Fruit fly (Drosophila melanogaster) whole organism, embryonic: Measurements from ENCODE around the gene Tim17b1.

ENCODE experiments used
- B-H1 ChIP-seq: fragments of 200-800 bp; sonication (Bioruptor generic); IDR thresholded peaks from 3 replicates; pipeline ENCODE4 v1.3.6; 2022; ENCODE audit warnings: missing biosample characterization, missing genetic modification characterization
- CG10959 ChIP-seq: fragments of 200-800 bp; sonication (Bioruptor generic); IDR thresholded peaks from 2 replicates; pipeline ENCODE4 v1.3.6; 2022; ENCODE audit warnings: missing biosample characterization, missing genetic modification characterization
- CG12744 ChIP-seq: fragments of 200-800 bp; sonication (Bioruptor generic); optimal IDR thresholded peaks from 2 replicates; lab custom pipeline; 2016; ENCODE audit warnings: missing biosample characterization, missing genetic modification characterization
- CG15073 ChIP-seq: fragments of 200-800 bp; sonication (Bioruptor generic); optimal IDR thresholded peaks from 2 replicates; lab custom pipeline; 2016; ENCODE audit warnings: missing biosample characterization, missing genetic modification characterization
- CG16779 ChIP-seq: fragments of 200-800 bp; sonication (Bioruptor generic); IDR thresholded peaks from 2 replicates; pipeline ENCODE4 v1.3.6; 2022; ENCODE audit warnings: missing biosample characterization, missing genetic modification characterization
- CG16863 ChIP-seq: fragments of 200-800 bp; sonication (Bioruptor generic); optimal IDR thresholded peaks from 3 replicates; lab custom pipeline; 2016; ENCODE audit warnings: missing biosample characterization, missing genetic modification characterization
- CG18476 ChIP-seq: fragments of 200-800 bp; sonication (Bioruptor generic); optimal IDR thresholded peaks from 2 replicates; lab custom pipeline; 2016; ENCODE audit warnings: missing biosample characterization, mild to moderate bottlenecking, missing genetic modification characterization
- CG18764 ChIP-seq: fragments of 200-800 bp; sonication (Bioruptor generic); optimal IDR thresholded peaks from 3 replicates; lab custom pipeline; 2016; ENCODE audit warnings: missing biosample characterization, missing genetic modification characterization
- CG2199 ChIP-seq: fragments of 200-800 bp; sonication (Bioruptor generic); IDR thresholded peaks from 3 replicates; pipeline ENCODE4 v1.3.6; 2022; ENCODE audit warnings: missing biosample characterization, missing genetic modification characterization
- CG2202 ChIP-seq: fragments of 200-800 bp; sonication (Bioruptor generic); optimal IDR thresholded peaks from 2 replicates; lab custom pipeline; 2018; ENCODE audit warnings: missing biosample characterization, mild to moderate bottlenecking, missing genetic modification characterization
- CG32532 ChIP-seq: fragments of 200-800 bp; sonication (Bioruptor generic); IDR thresholded peaks from 2 replicates; pipeline ENCODE4 v1.3.6; 2022; ENCODE audit warnings: missing biosample characterization, missing genetic modification characterization
- CG32772 ChIP-seq: fragments of 200-800 bp; sonication (Bioruptor generic); IDR thresholded peaks from 2 replicates; pipeline ENCODE4 v1.3.6; 2022; ENCODE audit warnings: missing biosample characterization, missing genetic modification characterization
- CG5953 ChIP-seq: fragments of 200-800 bp; sonication (Bioruptor generic); IDR thresholded peaks from 2 replicates; pipeline ENCODE4 v1.3.6; 2022; ENCODE audit warnings: missing biosample characterization, missing genetic modification characterization
- CG6175 ChIP-seq: fragments of 200-800 bp; sonication (Bioruptor generic); IDR thresholded peaks from 3 replicates; pipeline ENCODE4 v1.3.6; 2022; ENCODE audit warnings: missing biosample characterization, missing genetic modification characterization
- CG7271 ChIP-seq: fragments of 200-800 bp; sonication (Bioruptor generic); optimal IDR thresholded peaks from 2 replicates; lab custom pipeline; 2018; ENCODE audit warnings: missing biosample characterization, mild to moderate bottlenecking, missing genetic modification characterization, moderate library complexity
- CG7556 ChIP-seq: fragments of 200-800 bp; sonication (Bioruptor generic); optimal IDR thresholded peaks from 2 replicates; lab custom pipeline; 2017; ENCODE audit warnings: missing biosample characterization, mild to moderate bottlenecking, missing genetic modification characterization
- CG9817 ChIP-seq: fragments of 200-800 bp; sonication (Bioruptor generic); optimal IDR thresholded peaks from 2 replicates; lab custom pipeline; 2018; ENCODE audit warnings: missing biosample characterization, mild to moderate bottlenecking, missing genetic modification characterization, moderate library complexity
- Dad ChIP-seq: fragments of 200-800 bp; sonication (Bioruptor generic); optimal IDR thresholded peaks from 3 replicates; lab custom pipeline; 2016; ENCODE audit warnings: missing biosample characterization, missing genetic modification characterization
- E2f2 ChIP-seq: fragments of 200-800 bp; sonication (Bioruptor generic); IDR thresholded peaks from 2 replicates; pipeline ENCODE4 v1.3.6; 2022; ENCODE audit warnings: missing biosample characterization, missing genetic modification characterization
- Gug ChIP-seq: fragments of 200-800 bp; sonication (Bioruptor generic); IDR thresholded peaks from 4 replicates; pipeline ENCODE4 v1.3.6; 2022; ENCODE audit warnings: missing biosample characterization, missing genetic modification characterization
- Hsf ChIP-seq: fragments of 200-800 bp; sonication (Bioruptor generic); optimal IDR thresholded peaks from 3 replicates; lab custom pipeline; 2016; ENCODE audit warnings: missing biosample characterization, missing genetic modification characterization
- Lpt ChIP-seq: fragments of >200 bp; optimal IDR thresholded peaks from 2 replicates; lab custom pipeline; 2018; ENCODE audit warnings: missing biosample characterization, missing genetic modification characterization
- NfI ChIP-seq: fragments of 200-800 bp; sonication (Bioruptor generic); optimal IDR thresholded peaks from 3 replicates; lab custom pipeline; 2018; ENCODE audit warnings: missing biosample characterization, mild to moderate bottlenecking, missing genetic modification characterization, moderate library complexity
- Oaz ChIP-seq: fragments of 200-800 bp; sonication (Bioruptor generic); IDR thresholded peaks from 2 replicates; pipeline ENCODE4 v1.3.6; 2022; ENCODE audit warnings: missing biosample characterization, missing genetic modification characterization
- Rx ChIP-seq: fragments of 200-800 bp; sonication (Bioruptor generic); IDR thresholded peaks from 2 replicates; pipeline ENCODE4 v1.3.6; 2022; ENCODE audit warnings: missing biosample characterization, missing genetic modification characterization
- Tbp ChIP-seq: fragments of >200 bp; optimal IDR thresholded peaks from 2 replicates; lab custom pipeline; 2018; ENCODE audit warnings: missing biosample characterization, missing genetic modification characterization
- Trl ChIP-seq, 3 experiments: fragments of >200 bp in 2 of 3; fragments of 200-800 bp in 1 of 3; sonication (Bioruptor generic) in 1 of 3; optimal IDR thresholded peaks; 2 replicates in 1 of 3; 3 replicates in 2 of 3; lab custom pipeline; 2016 to 2017; ENCODE audit warnings: missing biosample characterization in 1 of 3, missing genetic modification characterization in 1 of 3
- Vsx1 ChIP-seq: fragments of 200-800 bp; sonication (Bioruptor generic); optimal IDR thresholded peaks from 2 replicates; lab custom pipeline; 2017; ENCODE audit warnings: missing biosample characterization, mild to moderate bottlenecking, missing genetic modification characterization, missing genetic modification reagents
- Xrp1 ChIP-seq: fragments of 200-800 bp; sonication (Bioruptor generic); IDR thresholded peaks from 2 replicates; pipeline ENCODE4 v1.3.6; 2022; ENCODE audit warnings: missing biosample characterization, missing genetic modification characterization
- ash1 ChIP-seq: fragments of 200-800 bp; sonication (Bioruptor generic); optimal IDR thresholded peaks from 2 replicates; lab custom pipeline; 2018; ENCODE audit warnings: missing biosample characterization, mild to moderate bottlenecking, missing genetic modification characterization
- cad ChIP-seq: fragments of >200 bp; optimal IDR thresholded peaks from 2 replicates; lab custom pipeline; 2017; ENCODE audit warnings: missing biosample characterization, missing genetic modification characterization
- chm ChIP-seq: fragments of 200-800 bp; sonication (Bioruptor generic); IDR thresholded peaks from 2 replicates; pipeline ENCODE4 v1.3.6; 2022; ENCODE audit warnings: missing biosample characterization, missing genetic modification characterization
- ci ChIP-seq: fragments of 200-800 bp; sonication (Bioruptor generic); IDR thresholded peaks from 3 replicates; pipeline ENCODE4 v1.3.6; 2022; ENCODE audit warnings: missing biosample characterization, missing genetic modification characterization
- gce ChIP-seq: fragments of 200-800 bp; sonication (Bioruptor generic); IDR thresholded peaks from 3 replicates; pipeline ENCODE4 v1.3.6; 2022; ENCODE audit warnings: missing biosample characterization, missing genetic modification characterization
- hbn ChIP-seq: fragments of 200-800 bp; sonication (Bioruptor generic); IDR thresholded peaks from 2 replicates; pipeline ENCODE4 v1.3.6; 2022; ENCODE audit warnings: missing biosample characterization, missing genetic modification characterization; ENCODE audit not compliant: partially characterized antibody
- hkb ChIP-seq, 2 experiments: fragments of 200-800 bp in 1 of 2; fragments of >200 bp in 1 of 2; sonication (Bioruptor generic) in 1 of 2; IDR thresholded peaks in 1 of 2; optimal IDR thresholded peaks in 1 of 2; 2 replicates each; pipeline versions ENCODE4 v1.3.6 to Lab custom; 2017 to 2022; ENCODE audit warnings: missing biosample characterization in 1 of 2, missing genetic modification characterization in 1 of 2
- ken ChIP-seq: fragments of 200-800 bp; sonication (Bioruptor generic); IDR thresholded peaks from 3 replicates; pipeline ENCODE4 v1.3.6; 2022; ENCODE audit warnings: missing biosample characterization, missing genetic modification characterization
- lmd ChIP-seq: fragments of 200-800 bp; sonication (Bioruptor generic); IDR thresholded peaks from 2 replicates; pipeline ENCODE4 v1.3.6; 2022; ENCODE audit warnings: missing biosample characterization, missing genetic modification characterization
- luna ChIP-seq: fragments of 200-800 bp; sonication (Bioruptor generic); optimal IDR thresholded peaks from 2 replicates; lab custom pipeline; 2016; ENCODE audit warnings: missing biosample characterization, missing genetic modification characterization
- mirr ChIP-seq: fragments of 200-800 bp; sonication (Bioruptor generic); optimal IDR thresholded peaks from 3 replicates; lab custom pipeline; 2018; ENCODE audit warnings: missing biosample characterization, mild to moderate bottlenecking, missing genetic modification characterization
- nerfin-1 ChIP-seq: fragments of 200-800 bp; sonication (Bioruptor generic); optimal IDR thresholded peaks from 3 replicates; lab custom pipeline; 2019; ENCODE audit warnings: missing biosample characterization, mild to moderate bottlenecking, missing genetic modification characterization, moderate library complexity
- nom ChIP-seq: fragments of 200-800 bp; sonication (Bioruptor generic); optimal IDR thresholded peaks from 2 replicates; lab custom pipeline; 2017; ENCODE audit warnings: missing biosample characterization, missing genetic modification characterization, mild to moderate bottlenecking, moderate library complexity, missing genetic modification reagents
- pho ChIP-seq: fragments of 200-800 bp; sonication (Bioruptor generic); optimal IDR thresholded peaks from 2 replicates; lab custom pipeline; 2016; ENCODE audit warnings: missing biosample characterization, missing genetic modification characterization
- shn ChIP-seq: fragments of 200-800 bp; sonication (Bioruptor generic); optimal IDR thresholded peaks from 3 replicates; lab custom pipeline; 2016; ENCODE audit warnings: missing biosample characterization, missing genetic modification characterization
- slbo ChIP-seq: fragments of 200-800 bp; sonication (Bioruptor generic); IDR thresholded peaks from 2 replicates; pipeline ENCODE4 v1.3.6; 2022; ENCODE audit warnings: missing biosample characterization, missing genetic modification characterization
- slp2 ChIP-seq: fragments of 200-800 bp; sonication (Bioruptor generic); optimal IDR thresholded peaks from 2 replicates; lab custom pipeline; 2016; ENCODE audit warnings: missing biosample characterization, missing genetic modification characterization
- so ChIP-seq: fragments of 200-800 bp; sonication (Bioruptor generic); IDR thresholded peaks from 3 replicates; pipeline ENCODE4 v1.3.6; 2022; ENCODE audit warnings: missing biosample characterization, missing genetic modification characterization
- sqz ChIP-seq: fragments of 200-800 bp; sonication (Bioruptor generic); optimal IDR thresholded peaks from 3 replicates; lab custom pipeline; 2018; ENCODE audit warnings: missing biosample characterization, mild to moderate bottlenecking, missing genetic modification characterization
- wek ChIP-seq: fragments of 200-800 bp; sonication (Bioruptor generic); optimal IDR thresholded peaks from 3 replicates; lab custom pipeline; 2018; ENCODE audit warnings: missing biosample characterization, mild to moderate bottlenecking, missing genetic modification characterization, moderate library complexity
- zen2 ChIP-seq: fragments of 200-800 bp; sonication (Bioruptor generic); IDR thresholded peaks from 3 replicates; pipeline ENCODE4 v1.3.6; 2022; ENCODE audit warnings: missing biosample characterization, missing genetic modification characterization; ENCODE audit not compliant: partially characterized antibody

Gene Tim17b1

DNA sequence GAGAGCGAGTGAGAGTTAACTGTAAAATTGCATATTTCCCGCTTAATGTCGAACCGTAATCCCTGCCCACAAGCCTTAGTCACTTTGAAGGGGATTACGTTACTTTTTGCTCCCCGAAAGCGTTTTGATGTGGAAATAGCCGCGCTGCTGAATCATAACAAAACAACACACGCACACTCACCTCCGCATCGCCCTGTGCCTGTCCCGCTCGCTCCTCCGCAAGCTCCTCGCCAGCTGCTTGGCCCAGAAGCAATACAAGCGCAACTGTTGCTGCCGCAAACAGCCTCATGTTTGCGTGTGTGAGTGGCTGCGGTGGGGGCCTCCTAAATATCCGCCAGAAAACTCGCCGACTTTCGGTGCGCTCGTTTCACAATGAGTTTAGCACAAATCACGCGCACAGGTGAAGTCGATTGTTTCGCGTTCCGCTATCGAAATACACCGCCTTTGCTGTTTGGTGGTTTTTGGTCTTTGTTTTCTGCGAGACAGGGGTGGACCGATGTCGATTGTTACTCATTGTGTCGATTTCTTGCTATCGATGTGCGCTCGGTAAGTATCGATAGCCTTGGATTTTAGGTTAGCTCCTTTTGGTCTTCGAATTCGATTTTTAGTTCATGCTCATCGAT is 48.6 kb upstream of the Tim17b1 start, which contains the start of gene CtsF (continued):
- TF ChIP-seq ci (GFP tag; lab: Robert Waterston, UW) (peak; percentile 56; the same call in 2 of the 3 replicates), ken (GFP tag; lab: Robert Waterston, UW) (peak; percentile 40; the same call in 1 of the 3 replicates), Oaz (GFP tag; lab: Robert Waterston, UW) (no peak), CG9817 (tag; lab: Kevin White, UChicago) (no peak), cad (GFP tag; lab: Kevin White, UChicago) (no peak), CG18476 (GFP tag; lab: Kevin White, UChicago) (no peak), CG32532 (GFP tag; lab: Robert Waterston, UW) (peak; percentile 34; the same call in 1 of the 2 replicates), hbn (peak; percentile 98), CG12744 (GFP tag; lab: Kevin White, UChicago) (no peak), ash1 (GFP tag; lab: Kevin White, UChicago) (no peak), Trl (optimal IDR thresholded peaks at IDR 0.05; lab: Kevin White, UChicago) (peak in 1 of 2 experiments; percentile 37), Trl (GFP tag; optimal IDR thresholded peaks at IDR 0.05; lab: Kevin White, UChicago) (no peak), Lpt (peak; percentile 33), CG5953 (GFP tag; lab: Robert Waterston, UW) (no peak), Rx (no peak), slbo (peak; percentile 36; the same call in 1 of the 2 replicates), E2f2 (GFP tag; lab: Robert Waterston, UW) (peak; percentile 95), CG32772 (GFP tag; lab: Robert Waterston, UW) (no peak), sqz (GFP tag; lab: Kevin White, UChicago) (no peak), lmd (GFP tag; lab: Robert Waterston, UW) (no peak), wek (GFP tag; lab: Kevin White, UChicago) (no peak), CG16779 (no peak), Dad (peak; percentile 1), CG6175 (GFP tag; lab: Robert Waterston, UW) (peak; percentile 75; the same call in 1 of the 3 replicates), mirr (GFP tag; lab: Kevin White, UChicago) (peak; percentile 17), hkb (optimal IDR thresholded peaks at IDR 0.05; lab: Kevin White, UChicago) (no peak), hkb (GFP tag; IDR thresholded peaks at IDR 0.05; lab: Robert Waterston, UW) (no peak), CG2199 (0 out of 3 replicates have a peak, but pooled peaks have one; percentile 13), CG15073 (GFP tag; lab: Kevin White, UChicago) (no peak), nom (GFP tag; lab: Kevin White, UChicago) (no peak), CG7556 (GFP tag; lab: Kevin White, UChicago) (peak; percentile 6), luna (no peak), B-H1 (GFP tag; lab: Robert Waterston, UW) (no peak), NfI (GFP tag; lab: Kevin White, UChicago) (peak; percentile 4), chm (GFP tag; lab: Robert Waterston, UW) (peak; percentile 59; the same call in 1 of the 2 replicates), so (no peak; the same call in 2 of the 3 replicates), pho (GFP tag; lab: Kevin White, UChicago) (peak; percentile 23), CG18764 (no peak), slp2 (GFP tag; lab: Kevin White, UChicago) (no peak), CG2202 (no peak), gce (no peak), shn (GFP tag; lab: Kevin White, UChicago) (no peak), CG7271 (no peak), Gug (GFP tag; lab: Robert Waterston, UW) (no peak; the same call in 3 of the 4 replicates), Vsx1 (GFP tag; lab: Kevin White, UChicago) (no peak), Tbp (GFP tag; lab: Kevin White, UChicago) (no peak), nerfin-1 (tag; lab: Kevin White, UChicago) (peak; percentile 14), zen2 (GFP tag; lab: Robert Waterston, UW) (peak; percentile 100), Hsf (GFP tag; lab: Kevin White, UChicago) (no peak), Xrp1 (GFP tag; lab: Robert Waterston, UW) (no peak), CG10959 (no peak), CG16863 (GFP tag; lab: Kevin White, UChicago) (no peak)
